Fruit fly (Drosophila melanogaster) S2 (cell line): ENCODE results near the gene CG34461.

Source experiments
- CG8478 ChIP-seq: fragments of >200 bp; optimal IDR thresholded peaks from 2 replicates; lab custom pipeline; 2018
- CTCF ChIP-seq, 2 experiments: fragments of >200 bp; optimal IDR thresholded peaks; 2 replicates each; lab custom pipeline; 2018

DNA sequence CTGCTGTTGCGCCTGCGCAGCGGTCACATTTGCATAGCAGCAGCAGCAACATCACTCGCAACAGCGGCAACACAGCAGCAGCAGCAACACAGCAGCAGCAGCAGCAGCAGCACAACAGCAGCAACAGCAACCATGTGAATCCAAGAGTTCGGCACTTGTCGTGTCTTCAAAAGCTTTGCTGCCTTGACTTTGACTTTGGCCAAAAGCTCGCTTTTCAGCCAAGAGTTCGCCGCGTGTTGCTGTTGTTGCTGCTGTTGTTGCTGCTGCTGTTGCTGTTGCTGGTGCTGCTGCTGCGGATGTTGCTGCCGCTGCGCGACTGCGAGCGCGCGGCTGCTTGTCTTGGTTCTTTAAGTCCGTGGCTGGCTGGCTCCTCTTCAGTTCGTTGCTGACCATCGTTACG, 46.4 kb downstream of the CG34461 start, which contains the start of gene ImpE1:
- TF ChIP-seq CG8478, result no peak
- TF ChIP-seq CTCF (optimal IDR thresholded peaks at IDR 0.05; lab: Kevin White, UChicago), result no peak
